ENCODE assay signal across 2 fruit fly cellular contexts in genomic region chrX:15594230-15594857, dm6.
A peak's percentile ranks its signal among the peaks of the same experiment; 100 is the strongest.
TF ChIP-seq lines count a peak whose summit lies in the region.

No protein-coding gene starts in this region.

TF ChIP-seq in whole organism, embryonic, 481 proteins besides CTCF, POLR2A, EP300 and RAD21 (continued from another document and continues in another):
- TF ChIP-seq Ravus (GFP tag; IDR thresholded peaks at IDR 0.05; lab: Robert Waterston, UW) (no peak), CG16813 (GFP tag; IDR thresholded peaks at IDR 0.05; lab: Robert Waterston, UW; ENCODE audit: partially characterized antibody) (peak; percentile 61), Six4 (GFP tag; optimal IDR thresholded peaks at IDR 0.05; lab: Kevin White, UChicago) (no peak), NK7.1 (GFP tag; optimal IDR thresholded peaks at IDR 0.05; lab: Kevin White, UChicago) (no peak), oc (tag; optimal IDR thresholded peaks at IDR 0.05; lab: Kevin White, UChicago) (no peak), unpg (GFP tag; optimal IDR thresholded peaks at IDR 0.05; lab: Kevin White, UChicago) (no peak), mam (GFP tag; optimal IDR thresholded peaks at IDR 0.05; lab: Kevin White, UChicago) (no peak), CG10366 (GFP tag; IDR thresholded peaks at IDR 0.05; lab: Robert Waterston, UW) (peak; percentile 20), CG10147 (GFP tag; optimal IDR thresholded peaks at IDR 0.05; lab: Kevin White, UChicago) (no peak), Gsc (GFP tag; IDR thresholded peaks at IDR 0.05; lab: Robert Waterston, UW) (no peak), dm (GFP tag; optimal IDR thresholded peaks at IDR 0.05; lab: Kevin White, UChicago) (no peak), Xrp1 (GFP tag; IDR thresholded peaks at IDR 0.05; lab: Robert Waterston, UW) (no peak), CG5180 (GFP tag; optimal IDR thresholded peaks at IDR 0.05; lab: Kevin White, UChicago) (no peak), twi (tag; optimal IDR thresholded peaks at IDR 0.05; lab: Kevin White, UChicago) (peak; percentile 51), CoRest (tag; optimal IDR thresholded peaks at IDR 0.05; lab: Kevin White, UChicago) (peak; percentile 29), sug (tag; optimal IDR thresholded peaks at IDR 0.05; lab: Kevin White, UChicago) (peak; percentile 3), CG8290 (GFP tag; optimal IDR thresholded peaks at IDR 0.05; lab: Kevin White, UChicago) (no peak), CG8290 (tag; optimal IDR thresholded peaks at IDR 0.05; lab: Kevin White, UChicago) (no peak), kni (GFP tag; optimal IDR thresholded peaks at IDR 0.05; lab: Kevin White, UChicago) (no peak), Chrac-16 (GFP tag; optimal IDR thresholded peaks at IDR 0.05; lab: Kevin White, UChicago) (peak; percentile 43), tll (GFP tag; optimal IDR thresholded peaks at IDR 0.05; lab: Kevin White, UChicago) (no peak), Ets65A (GFP tag; lab: Kevin White, UChicago) (peak; percentile 69), CG4707 (GFP tag; optimal IDR thresholded peaks at IDR 0.05; lab: Kevin White, UChicago) (no peak), crol (GFP tag; IDR thresholded peaks at IDR 0.05; lab: Robert Waterston, UW) (no peak), CG17328 (GFP tag; IDR thresholded peaks at IDR 0.05; lab: Robert Waterston, UW) (peak; percentile 50; the same call in 1 of the 2 replicates), Abd-B (GFP tag; optimal IDR thresholded peaks at IDR 0.05; lab: Kevin White, UChicago) (no peak), CG7928 (GFP tag; optimal IDR thresholded peaks at IDR 0.05; lab: Kevin White, UChicago) (no peak), CG10979 (tag; optimal IDR thresholded peaks at IDR 0.05; lab: Kevin White, UChicago) (no peak), CG6683 (GFP tag; optimal IDR thresholded peaks at IDR 0.05; lab: Kevin White, UChicago) (no peak), usp (GFP tag; optimal IDR thresholded peaks at IDR 0.05; lab: Kevin White, UChicago) (no peak), dpn (GFP tag; optimal IDR thresholded peaks at IDR 0.05; lab: Kevin White, UChicago) (peak in 1 of 2 experiments; percentile 28), ab (GFP tag; optimal IDR thresholded peaks at IDR 0.05; lab: Kevin White, UChicago) (no peak), chn (GFP tag; optimal IDR thresholded peaks at IDR 0.05; lab: Kevin White, UChicago) (no peak), Adf1 (GFP tag; IDR thresholded peaks at IDR 0.05; lab: Robert Waterston, UW) (no peak), hth (optimal IDR thresholded peaks at IDR 0.05; lab: Kevin White, UChicago) (no peak), CG31224 (GFP tag; IDR thresholded peaks at IDR 0.05; lab: Robert Waterston, UW) (no peak), CG15514 (GFP tag; optimal IDR thresholded peaks at IDR 0.05; lab: Kevin White, UChicago) (no peak), C15 (GFP tag; IDR thresholded peaks at IDR 0.05; lab: Robert Waterston, UW) (no peak), CG9817 (tag; optimal IDR thresholded peaks at IDR 0.05; lab: Kevin White, UChicago) (peak; percentile 49), ftz-f1 (GFP tag; optimal IDR thresholded peaks at IDR 0.05; lab: Kevin White, UChicago) (no peak), schlank (tag; optimal IDR thresholded peaks at IDR 0.05; lab: Kevin White, UChicago) (no peak), ase (GFP tag; IDR thresholded peaks at IDR 0.05; lab: Robert Waterston, UW) (peak; percentile 47; the same call in 1 of the 3 replicates), CG13123 (GFP tag; optimal IDR thresholded peaks at IDR 0.05; lab: Kevin White, UChicago) (no peak), disco-r (GFP tag; optimal IDR thresholded peaks at IDR 0.05; lab: Kevin White, UChicago) (no peak), sens (GFP tag; lab: Kevin White, UChicago) (peak; percentile 81), CG14860 (GFP tag; IDR thresholded peaks at IDR 0.05; lab: Robert Waterston, UW; ENCODE audit: partially characterized antibody) (no peak), CG2712 (tag; optimal IDR thresholded peaks at IDR 0.05; lab: Kevin White, UChicago) (peak; percentile 41), CG12236 (GFP tag; optimal IDR thresholded peaks at IDR 0.05; lab: Kevin White, UChicago) (no peak), CG3847 (GFP tag; IDR thresholded peaks at IDR 0.05; lab: Robert Waterston, UW) (peak; percentile 47), E2f2 (GFP tag; IDR thresholded peaks at IDR 0.05; lab: Robert Waterston, UW) (peak; percentile 69), CG2889 (GFP tag; IDR thresholded peaks at IDR 0.05; lab: Robert Waterston, UW) (no peak), CG9609 (GFP tag; optimal IDR thresholded peaks at IDR 0.05; lab: Kevin White, UChicago) (no peak), ham (GFP tag; IDR thresholded peaks at IDR 0.05; lab: Robert Waterston, UW) (no peak), Nf-YA (GFP tag; IDR thresholded peaks at IDR 0.05; lab: Robert Waterston, UW) (no peak), bcd (GFP tag; optimal IDR thresholded peaks at IDR 0.05; lab: Kevin White, UChicago) (peak; percentile 7), CG12942 (GFP tag; optimal IDR thresholded peaks at IDR 0.05; lab: Kevin White, UChicago) (peak; percentile 5), Sox100B (GFP tag; optimal IDR thresholded peaks at IDR 0.05; lab: Kevin White, UChicago) (no peak), CG2199 (GFP tag; IDR thresholded peaks at IDR 0.05; lab: Robert Waterston, UW) (peak; percentile 96), CHES-1-like (GFP tag; optimal IDR thresholded peaks at IDR 0.05; lab: Kevin White, UChicago) (no peak), Kr (GFP tag; optimal IDR thresholded peaks at IDR 0.05; lab: Kevin White, UChicago) (no peak), Fer1 (GFP tag; optimal IDR thresholded peaks at IDR 0.05; lab: Kevin White, UChicago) (no peak), CG11085 (GFP tag; IDR thresholded peaks at IDR 0.05; lab: Robert Waterston, UW) (peak; percentile 61; the same call in 1 of the 2 replicates), gcm (GFP tag; optimal IDR thresholded peaks at IDR 0.05; lab: Kevin White, UChicago) (no peak), Ptx1 (GFP tag; IDR thresholded peaks at IDR 0.05; lab: Robert Waterston, UW) (peak; percentile 73), tup (GFP tag; optimal IDR thresholded peaks at IDR 0.05; lab: Kevin White, UChicago) (no peak), ems (GFP tag; optimal IDR thresholded peaks at IDR 0.05; lab: Kevin White, UChicago) (no peak), CG4854 (GFP tag; optimal IDR thresholded peaks at IDR 0.05; lab: Kevin White, UChicago) (no peak), CG10209 (GFP tag; optimal IDR thresholded peaks at IDR 0.05; lab: Kevin White, UChicago) (no peak), CG7963 (GFP tag; IDR thresholded peaks at IDR 0.05; lab: Robert Waterston, UW; ENCODE audit: partially characterized antibody) (no peak), repo (GFP tag; optimal IDR thresholded peaks at IDR 0.05; lab: Kevin White, UChicago) (no peak)

TF ChIP-seq in whole organism, prepupa, 60 proteins besides CTCF, POLR2A, EP300 and RAD21 (continued from another document):
- no peak for TF ChIP-seq net (GFP tag; optimal IDR thresholded peaks at IDR 0.05; lab: Kevin White, UChicago)
- no peak for TF ChIP-seq CG32006 (GFP tag; optimal IDR thresholded peaks at IDR 0.05; lab: Kevin White, UChicago)
- TF ChIP-seq topi (GFP tag; optimal IDR thresholded peaks at IDR 0.05; lab: Kevin White, UChicago) = no peak
- TF ChIP-seq lz (GFP tag; optimal IDR thresholded peaks at IDR 0.05; lab: Kevin White, UChicago) = peak; percentile 19
- TF ChIP-seq Smox (GFP tag; optimal IDR thresholded peaks at IDR 0.05; lab: Kevin White, UChicago) = peak; percentile 13
- no peak for TF ChIP-seq CG3919 (GFP tag; optimal IDR thresholded peaks at IDR 0.05; lab: Kevin White, UChicago)
- TF ChIP-seq vri (GFP tag; optimal IDR thresholded peaks at IDR 0.05; lab: Kevin White, UChicago) = no peak
- TF ChIP-seq Met (GFP tag; optimal IDR thresholded peaks at IDR 0.05; lab: Kevin White, UChicago) = peak; percentile 19
- no peak for TF ChIP-seq Eip75B (GFP tag; optimal IDR thresholded peaks at IDR 0.05; lab: Kevin White, UChicago)
- no peak for TF ChIP-seq fd85E (GFP tag; optimal IDR thresholded peaks at IDR 0.05; lab: Kevin White, UChicago)
- TF ChIP-seq CG7368 (GFP tag; optimal IDR thresholded peaks at IDR 0.05; lab: Kevin White, UChicago) = no peak
- TF ChIP-seq spab (GFP tag; optimal IDR thresholded peaks at IDR 0.05; lab: Kevin White, UChicago) = no peak
- no peak for TF ChIP-seq CG3032 (tag; optimal IDR thresholded peaks at IDR 0.05; lab: Kevin White, UChicago)
- TF ChIP-seq CG11294 (GFP tag; IDR thresholded peaks at IDR 0.05; lab: Robert Waterston, UW) = no peak
- peak; percentile 53 for TF ChIP-seq Eip78C (GFP tag; lab: Kevin White, UChicago)
- no peak for TF ChIP-seq fd59A (GFP tag; optimal IDR thresholded peaks at IDR 0.05; lab: Kevin White, UChicago)
- TF ChIP-seq fkh (GFP tag; optimal IDR thresholded peaks at IDR 0.05; lab: Kevin White, UChicago) = no peak
- peak; percentile 38 for TF ChIP-seq svp (GFP tag; lab: Kevin White, UChicago)
- no peak for TF ChIP-seq CG34406 (GFP tag; optimal IDR thresholded peaks at IDR 0.05; lab: Kevin White, UChicago)
- TF ChIP-seq CG4318 (GFP tag; optimal IDR thresholded peaks at IDR 0.05; lab: Kevin White, UChicago) = no peak
- no peak for TF ChIP-seq Sox14 (GFP tag; optimal IDR thresholded peaks at IDR 0.05; lab: Kevin White, UChicago)
- peak; percentile 55 for TF ChIP-seq Hr39 (GFP tag; optimal IDR thresholded peaks at IDR 0.05; lab: Kevin White, UChicago)
- TF ChIP-seq acj6 (GFP tag; optimal IDR thresholded peaks at IDR 0.05; lab: Kevin White, UChicago) = no peak
- no peak for TF ChIP-seq Hr4 (GFP tag; optimal IDR thresholded peaks at IDR 0.05; lab: Kevin White, UChicago)
- no peak for TF ChIP-seq esn (GFP tag; optimal IDR thresholded peaks at IDR 0.05; lab: Kevin White, UChicago)
- TF ChIP-seq OdsH (GFP tag; optimal IDR thresholded peaks at IDR 0.05; lab: Kevin White, UChicago) = no peak
- TF ChIP-seq cyc (GFP tag; optimal IDR thresholded peaks at IDR 0.05; lab: Kevin White, UChicago) = peak; percentile 41
- TF ChIP-seq CG10631 (GFP tag; optimal IDR thresholded peaks at IDR 0.05; lab: Kevin White, UChicago) = no peak
- no peak for TF ChIP-seq CG8632 (GFP tag; optimal IDR thresholded peaks at IDR 0.05; lab: Kevin White, UChicago)
- no peak for TF ChIP-seq CG8119 (GFP tag; IDR thresholded peaks at IDR 0.05; lab: Robert Waterston, UW)
- TF ChIP-seq eg (GFP tag; IDR thresholded peaks at IDR 0.05; lab: Robert Waterston, UW) = no peak
- TF ChIP-seq CG16779 (tag; optimal IDR thresholded peaks at IDR 0.05; lab: Kevin White, UChicago) = no peak
- no peak for TF ChIP-seq CG11762 (GFP tag; optimal IDR thresholded peaks at IDR 0.05; lab: Kevin White, UChicago; ENCODE audit: insufficient read depth)
- no peak for TF ChIP-seq achi (GFP tag; optimal IDR thresholded peaks at IDR 0.05; lab: Kevin White, UChicago)
- TF ChIP-seq Ets96B (tag; optimal IDR thresholded peaks at IDR 0.05; lab: Kevin White, UChicago) = no peak
- no peak for TF ChIP-seq CG1621 (tag; optimal IDR thresholded peaks at IDR 0.05; lab: Kevin White, UChicago)
- no peak for TF ChIP-seq CG6276 (GFP tag; optimal IDR thresholded peaks at IDR 0.05; lab: Kevin White, UChicago)
